Fruit fly (Drosophila melanogaster) whole organism, prepupa: Measurements from ENCODE around the gene CG32537.

ENCODE experiments used
- CG6808 ChIP-seq: fragments of 200-800 bp; sonication (Bioruptor generic); optimal IDR thresholded peaks from 3 replicates; lab custom pipeline; 2017; ENCODE audit warnings: missing biosample characterization, missing genetic modification characterization, mild to moderate bottlenecking, moderate library complexity, missing genetic modification reagents
- Lpt ChIP-seq: fragments of 200-800 bp; sonication (Bioruptor generic); optimal IDR thresholded peaks from 3 replicates; lab custom pipeline; 2016; ENCODE audit warnings: missing biosample characterization, missing genetic modification characterization
- eg ChIP-seq: fragments of 200-800 bp; sonication (Bioruptor generic); IDR thresholded peaks from 3 replicates; pipeline ENCODE4 v1.3.6; 2022; ENCODE audit warnings: missing biosample characterization, missing genetic modification characterization

DNA sequence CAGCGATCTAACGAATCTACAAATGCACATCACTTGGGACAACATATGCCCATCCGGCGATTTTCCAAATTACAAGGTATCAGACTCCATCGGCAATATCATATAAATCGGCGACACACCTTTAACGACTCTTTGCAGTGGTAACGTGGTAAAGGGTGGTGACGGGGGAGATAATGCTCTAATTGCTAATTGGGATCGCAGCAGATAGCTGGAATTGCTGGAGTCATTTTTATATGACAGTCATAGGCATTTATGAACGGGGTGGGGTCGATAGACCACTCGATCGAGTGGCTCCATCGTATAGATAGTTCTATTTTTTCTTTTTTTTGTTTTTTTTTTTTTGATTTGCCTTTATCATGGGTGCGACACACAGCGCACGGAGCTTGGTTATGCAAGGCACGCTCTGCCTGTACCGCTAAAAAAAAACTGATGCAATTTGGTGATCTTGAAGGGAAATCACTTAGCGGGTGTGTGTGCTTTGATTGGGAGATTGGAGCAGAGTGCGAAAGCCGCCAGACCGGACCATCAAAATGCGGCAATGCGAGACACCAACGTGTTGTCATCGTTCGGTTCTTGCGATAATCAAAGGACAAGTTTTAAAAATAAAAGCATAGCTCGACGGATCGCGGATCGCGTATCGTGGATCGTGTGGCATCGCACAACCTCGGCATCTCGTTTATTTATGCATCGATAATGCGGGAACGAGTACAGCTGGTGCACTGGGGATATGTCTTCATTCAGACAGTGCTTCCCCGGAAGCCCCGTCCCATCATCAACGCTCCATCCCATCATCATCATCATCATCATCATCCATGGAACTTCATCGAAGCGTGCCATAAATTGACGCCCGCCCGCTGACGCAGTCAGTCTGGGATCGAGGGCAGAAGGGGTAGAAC, 38.2 kb upstream of the CG32537 start:
- TF ChIP-seq eg (GFP tag; lab: Robert Waterston, UW) = peak; percentile 64; the same call in 1 of the 3 replicates
- TF ChIP-seq CG6808 (GFP tag; lab: Kevin White, UChicago) = peak; percentile 43
- TF ChIP-seq Lpt (GFP tag; lab: Kevin White, UChicago) = no peak
